Fruit fly (Drosophila melanogaster): ENCODE measurements around the gene zfh1.

The zfh1 gene

dm6 chr3R:30761140-30761539, 4.6 kb upstream of the zfh1 start (continued):
- peak; percentile 29 for TF ChIP-seq jumu (GFP tag; optimal IDR thresholded peaks at IDR 0.05)
- no peak for TF ChIP-seq CG14860 (GFP tag; IDR thresholded peaks at IDR 0.05; ENCODE audit: partially characterized antibody)
- no peak for TF ChIP-seq HmgD (GFP tag; optimal IDR thresholded peaks at IDR 0.05)
- peak; percentile 54; the same call in 1 of the 2 replicates for TF ChIP-seq CG8765 (GFP tag; IDR thresholded peaks at IDR 0.05)
- no peak for TF ChIP-seq cas (GFP tag; IDR thresholded peaks at IDR 0.05)
- peak; percentile 75 for TF ChIP-seq gem (tag; optimal IDR thresholded peaks at IDR 0.05)
- peak; percentile 24 for TF ChIP-seq MTF-1 (GFP tag; optimal IDR thresholded peaks at IDR 0.05; ENCODE audit: borderline replicate concordance)
- peak; percentile 54 for TF ChIP-seq Xbp1 (GFP tag; optimal IDR thresholded peaks at IDR 0.05)
- TF ChIP-seq CG7928 (GFP tag; optimal IDR thresholded peaks at IDR 0.05), result no peak
- TF ChIP-seq Blimp-1 (GFP tag; optimal IDR thresholded peaks at IDR 0.05), result peak; percentile 69
- peak; percentile 13; the same call in 1 of the 4 replicates for TF ChIP-seq Gug (GFP tag; IDR thresholded peaks at IDR 0.05)
- TF ChIP-seq tap (tag; optimal IDR thresholded peaks at IDR 0.05), result peak; percentile 53
- TF ChIP-seq CG33557 (GFP tag; optimal IDR thresholded peaks at IDR 0.05), result peak; percentile 67
- no peak for TF ChIP-seq CG32767 (GFP tag; IDR thresholded peaks at IDR 0.05)
- TF ChIP-seq tx (GFP tag; optimal IDR thresholded peaks at IDR 0.05), result peak; percentile 14
- peak; percentile 55 for TF ChIP-seq CG17359 (tag; optimal IDR thresholded peaks at IDR 0.05)
- TF ChIP-seq fd96Cb (tag; optimal IDR thresholded peaks at IDR 0.05), result peak; percentile 58
- TF ChIP-seq CG11695 (GFP tag; IDR thresholded peaks at IDR 0.05), result 0 out of 3 replicates have a peak, but pooled peaks have one; percentile 47
- no peak for TF ChIP-seq crol (GFP tag; IDR thresholded peaks at IDR 0.05)
- 0 out of 2 replicates have a peak, but pooled peaks have one; percentile 35 for TF ChIP-seq CG6272 (GFP tag; IDR thresholded peaks at IDR 0.05)
- TF ChIP-seq sens (GFP tag), result peak; percentile 95
- peak; percentile 16 for TF ChIP-seq CG13775 (GFP tag; optimal IDR thresholded peaks at IDR 0.05)
- peak; percentile 23 for TF ChIP-seq CG5180 (GFP tag; optimal IDR thresholded peaks at IDR 0.05)
- peak; percentile 37; the same call in 1 of the 2 replicates for TF ChIP-seq lmd (GFP tag; IDR thresholded peaks at IDR 0.05)
- TF ChIP-seq CG10267 (tag; optimal IDR thresholded peaks at IDR 0.05), result peak; percentile 68
- TF ChIP-seq E2f2 (GFP tag; IDR thresholded peaks at IDR 0.05), result no peak
- TF ChIP-seq CG17568 (GFP tag; optimal IDR thresholded peaks at IDR 0.05), result no peak
- peak; percentile 62 for TF ChIP-seq Fer1 (GFP tag; optimal IDR thresholded peaks at IDR 0.05)
- TF ChIP-seq PHDP (tag; optimal IDR thresholded peaks at IDR 0.05), result peak; percentile 43
- TF ChIP-seq tup (GFP tag; optimal IDR thresholded peaks at IDR 0.05), result no peak
- TF ChIP-seq CG6689 (GFP tag; IDR thresholded peaks at IDR 0.05), result peak; percentile 53; the same call in 1 of the 2 replicates
- no peak for TF ChIP-seq sc (optimal IDR thresholded peaks at IDR 0.05)
- TF ChIP-seq sc (GFP tag; optimal IDR thresholded peaks at IDR 0.05), result peak; percentile 37
- peak; percentile 21 for TF ChIP-seq bab2 (GFP tag; optimal IDR thresholded peaks at IDR 0.05)
- peak; percentile 2 for TF ChIP-seq CG10209 (GFP tag; optimal IDR thresholded peaks at IDR 0.05)
- TF ChIP-seq pnt (GFP tag; optimal IDR thresholded peaks at IDR 0.05), result peak; percentile 43
- TF ChIP-seq Ada2b (GFP tag; IDR thresholded peaks at IDR 0.05), result 0 out of 2 replicates have a peak, but pooled peaks have one; percentile 36
- TF ChIP-seq trem (tag; optimal IDR thresholded peaks at IDR 0.05), result peak; percentile 57
- TF ChIP-seq Asciz (GFP tag; optimal IDR thresholded peaks at IDR 0.05), result peak; percentile 38
- peak; percentile 12 for TF ChIP-seq Mes4 (GFP tag; optimal IDR thresholded peaks at IDR 0.05)
- 0 out of 3 replicates have a peak, but pooled peaks have one; percentile 26 for TF ChIP-seq gce (GFP tag; IDR thresholded peaks at IDR 0.05)
- no peak for TF ChIP-seq CG7372 (GFP tag; IDR thresholded peaks at IDR 0.05)
- TF ChIP-seq dmrt99B (tag; optimal IDR thresholded peaks at IDR 0.05), result peak; percentile 64
- peak; percentile 49 for TF ChIP-seq sqz (GFP tag; optimal IDR thresholded peaks at IDR 0.05)
